Fruit fly (Drosophila melanogaster) whole organism, wandering third instar larva: ENCODE data around the gene Samuel.

Source experiments
- Dfd ChIP-seq: fragments of >200 bp; optimal IDR thresholded peaks from 2 replicates; lab custom pipeline; 2017; ENCODE audit warnings: missing biosample characterization, missing genetic modification characterization
- Hr78 ChIP-seq: fragments of >200 bp; optimal IDR thresholded peaks from 2 replicates; lab custom pipeline; 2017; ENCODE audit warnings: missing biosample characterization, missing genetic modification characterization
- Hr83 ChIP-seq: fragments of 200-300 bp; sonication (Bioruptor generic); optimal IDR thresholded peaks from 2 replicates; lab custom pipeline; 2016; ENCODE audit warnings: missing biosample characterization, mild to moderate bottlenecking, missing genetic modification characterization, moderate library complexity; ENCODE audit not compliant: poor library complexity, severe bottlenecking
- br ChIP-seq: fragments of 200-800 bp; sonication (Bioruptor generic); optimal IDR thresholded peaks from 2 replicates; lab custom pipeline; 2016; ENCODE audit warnings: missing biosample characterization, missing genetic modification characterization
- lola ChIP-seq: fragments of >200 bp; optimal IDR thresholded peaks from 2 replicates; lab custom pipeline; 2017; ENCODE audit warnings: missing biosample characterization, missing genetic modification characterization
- rgr ChIP-seq: fragments of 200-800 bp; sonication (Bioruptor generic); optimal IDR thresholded peaks from 3 replicates; lab custom pipeline; 2016; ENCODE audit warnings: missing biosample characterization, mild to moderate bottlenecking, missing genetic modification characterization
- sv ChIP-seq: fragments of 200-800 bp; sonication (Bioruptor generic); optimal IDR thresholded peaks from 3 replicates; lab custom pipeline; 2016; ENCODE audit warnings: missing biosample characterization, missing genetic modification characterization
- tai ChIP-seq: sonication (Bioruptor generic); optimal IDR thresholded peaks from 2 replicates; lab custom pipeline; 2016; ENCODE audit warnings: missing biosample characterization, missing genetic modification characterization

DNA sequence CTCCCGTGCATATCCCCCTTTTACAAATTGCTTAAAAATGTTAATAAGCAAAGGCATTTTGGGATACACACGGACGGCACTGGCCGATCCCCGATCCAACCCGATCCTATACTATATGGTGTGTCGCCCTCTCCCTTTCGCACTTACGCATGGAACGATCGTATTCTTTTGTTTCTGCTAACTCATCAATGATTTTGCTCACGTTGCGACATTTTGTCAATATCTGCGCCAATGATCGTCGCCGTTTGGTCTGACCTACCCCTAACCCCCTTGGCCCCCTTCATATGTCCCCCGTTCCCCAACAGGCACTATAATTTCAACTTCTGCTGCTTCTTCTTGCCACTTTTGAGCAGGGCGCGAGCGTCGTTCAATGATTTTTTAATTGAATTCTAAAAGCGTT is 17.1 kb downstream of the Samuel start:
- no peak for TF ChIP-seq Hr78 (GFP tag; lab: Kevin White, UChicago)
- TF ChIP-seq br (GFP tag; lab: Kevin White, UChicago): no peak
- no peak for TF ChIP-seq Dfd (GFP tag; lab: Kevin White, UChicago)
- TF ChIP-seq lola (GFP tag; lab: Kevin White, UChicago): no peak
- TF ChIP-seq rgr: no peak
- TF ChIP-seq Hr83: no peak
- TF ChIP-seq sv (GFP tag; lab: Kevin White, UChicago): no peak
- TF ChIP-seq tai: no peak
